Fruit fly (Drosophila melanogaster) whole organism, adult: ENCODE data around the gene CG32295.

Experiments used
- CG11617 ChIP-seq: fragments of 200-800 bp; sonication (Bioruptor generic); optimal IDR thresholded peaks from 2 replicates; lab custom pipeline; 2017; ENCODE audit warnings: mild to moderate bottlenecking, missing biosample characterization, missing genetic modification reagents, missing genetic modification characterization
- CG14711 ChIP-seq: fragments of 200-800 bp; sonication (Bioruptor generic); optimal IDR thresholded peaks from 2 replicates; lab custom pipeline; 2018; ENCODE audit warnings: missing biosample characterization, mild to moderate bottlenecking, missing genetic modification characterization, moderate library complexity
- CG1620 ChIP-seq: fragments of 200-800 bp; sonication (Bioruptor generic); optimal IDR thresholded peaks from 2 replicates; lab custom pipeline; 2016; ENCODE audit warnings: missing biosample characterization, missing genetic modification characterization
- CG5204 ChIP-seq: fragments of 200-800 bp; sonication (Bioruptor generic); optimal IDR thresholded peaks from 2 replicates; lab custom pipeline; 2016; ENCODE audit warnings: missing biosample characterization, missing genetic modification characterization
- CG7045 ChIP-seq: fragments of 200-800 bp; sonication (Bioruptor generic); optimal IDR thresholded peaks from 2 replicates; lab custom pipeline; 2017; ENCODE audit warnings: missing biosample characterization, mild to moderate bottlenecking, missing genetic modification characterization
- CG7101 ChIP-seq: fragments of 200-800 bp; sonication (Bioruptor generic); optimal IDR thresholded peaks from 2 replicates; lab custom pipeline; 2018; ENCODE audit warnings: missing biosample characterization, mild to moderate bottlenecking, missing genetic modification characterization, moderate library complexity
- Clk ChIP-seq: fragments of 200-800 bp; sonication (Bioruptor generic); optimal IDR thresholded peaks from 2 replicates; lab custom pipeline; 2017; ENCODE audit warnings: missing biosample characterization, missing genetic modification characterization
- Hr96 ChIP-seq: fragments of 200-800 bp; sonication (Bioruptor generic); optimal IDR thresholded peaks from 2 replicates; lab custom pipeline; 2016; ENCODE audit warnings: missing biosample characterization, missing genetic modification characterization
- cic ChIP-seq: fragments of 200-800 bp; sonication (Bioruptor generic); optimal IDR thresholded peaks from 2 replicates; lab custom pipeline; 2017; ENCODE audit warnings: missing biosample characterization, mild to moderate bottlenecking, missing genetic modification characterization, moderate library complexity
- cnc ChIP-seq, 2 experiments: fragments of >200 bp; optimal IDR thresholded peaks; 2 replicates each; lab custom pipeline; 2017
- kay ChIP-seq: fragments of 200-800 bp; sonication (Bioruptor generic); peaks from one replicate; lab custom pipeline; 2016; ENCODE audit warnings: missing biosample characterization, missing genetic modification characterization, borderline replicate concordance
- ovo ChIP-seq: fragments of 200-800 bp; sonication (Bioruptor generic); optimal IDR thresholded peaks from 2 replicates; lab custom pipeline; 2016; ENCODE audit warnings: missing biosample characterization, missing genetic modification characterization
- pad ChIP-seq: fragments of 200-800 bp; sonication (Bioruptor generic); optimal IDR thresholded peaks from 3 replicates; lab custom pipeline; 2017; ENCODE audit warnings: missing biosample characterization, missing genetic modification characterization, mild to moderate bottlenecking, moderate library complexity, missing genetic modification reagents

- TF ChIP-seq CG5204 (GFP tag; lab: Kevin White, UChicago) (no peak), cnc (optimal IDR thresholded peaks at IDR 0.05; lab: Kevin White, UChicago) (no peak), pad (GFP tag; lab: Kevin White, UChicago) (no peak), CG7045 (GFP tag; lab: Kevin White, UChicago) (no peak), Clk (GFP tag; lab: Kevin White, UChicago) (no peak), kay (GFP tag; lab: Kevin White, UChicago) (no peak), CG14711 (tag; lab: Kevin White, UChicago) (no peak), ovo (no peak), Hr96 (no peak), CG11617 (GFP tag; lab: Kevin White, UChicago) (no peak), CG7101 (tag; lab: Kevin White, UChicago) (no peak), CG1620 (GFP tag; lab: Kevin White, UChicago) (no peak), cic (GFP tag; lab: Kevin White, UChicago) (no peak)
Measured at dm6 chr3L:2489855-2490254, 36.9 kb downstream of the CG32295 start.
